Fruit fly (Drosophila melanogaster) whole organism, adult: ENCODE results near the gene P5CDh2.

Experiments used
- CG11617 ChIP-seq: fragments of 200-800 bp; sonication (Bioruptor generic); optimal IDR thresholded peaks from 2 replicates; lab custom pipeline; 2017; ENCODE audit warnings: mild to moderate bottlenecking, missing biosample characterization, missing genetic modification reagents, missing genetic modification characterization
- CG12768 ChIP-seq: fragments of 200-800 bp; sonication (Bioruptor generic); optimal IDR thresholded peaks from 2 replicates; lab custom pipeline; 2017; ENCODE audit warnings: missing biosample characterization, missing genetic modification characterization, mild to moderate bottlenecking, moderate library complexity, missing genetic modification reagents
- CG14711 ChIP-seq: fragments of 200-800 bp; sonication (Bioruptor generic); optimal IDR thresholded peaks from 2 replicates; lab custom pipeline; 2018; ENCODE audit warnings: missing biosample characterization, mild to moderate bottlenecking, missing genetic modification characterization, moderate library complexity
- CG1620 ChIP-seq: fragments of 200-800 bp; sonication (Bioruptor generic); optimal IDR thresholded peaks from 2 replicates; lab custom pipeline; 2016; ENCODE audit warnings: missing biosample characterization, missing genetic modification characterization
- CG33017 ChIP-seq: fragments of 200-800 bp; sonication (Bioruptor generic); optimal IDR thresholded peaks from 2 replicates; lab custom pipeline; 2018; ENCODE audit warnings: missing biosample characterization, mild to moderate bottlenecking, missing genetic modification characterization, moderate library complexity
- CG5204 ChIP-seq: fragments of 200-800 bp; sonication (Bioruptor generic); optimal IDR thresholded peaks from 2 replicates; lab custom pipeline; 2016; ENCODE audit warnings: missing biosample characterization, missing genetic modification characterization
- CG7045 ChIP-seq: fragments of 200-800 bp; sonication (Bioruptor generic); optimal IDR thresholded peaks from 2 replicates; lab custom pipeline; 2017; ENCODE audit warnings: missing biosample characterization, mild to moderate bottlenecking, missing genetic modification characterization
- CG7101 ChIP-seq: fragments of 200-800 bp; sonication (Bioruptor generic); optimal IDR thresholded peaks from 2 replicates; lab custom pipeline; 2018; ENCODE audit warnings: missing biosample characterization, mild to moderate bottlenecking, missing genetic modification characterization, moderate library complexity
- Clk ChIP-seq: fragments of 200-800 bp; sonication (Bioruptor generic); optimal IDR thresholded peaks from 2 replicates; lab custom pipeline; 2017; ENCODE audit warnings: missing biosample characterization, missing genetic modification characterization
- Crg-1 ChIP-seq: fragments of 200-800 bp; sonication (Bioruptor generic); optimal IDR thresholded peaks from 2 replicates; lab custom pipeline; 2016; ENCODE audit warnings: missing biosample characterization, missing genetic modification characterization
- Hr96 ChIP-seq: fragments of 200-800 bp; sonication (Bioruptor generic); optimal IDR thresholded peaks from 2 replicates; lab custom pipeline; 2016; ENCODE audit warnings: missing biosample characterization, missing genetic modification characterization
- Mnt ChIP-seq: fragments of 200-800 bp; sonication (Bioruptor generic); optimal IDR thresholded peaks from 2 replicates; lab custom pipeline; 2016; ENCODE audit warnings: missing biosample characterization, mild to moderate bottlenecking, missing genetic modification characterization
- bab1 ChIP-seq: fragments of 200-800 bp; sonication (Bioruptor generic); optimal IDR thresholded peaks from 3 replicates; lab custom pipeline; 2019; ENCODE audit warnings: missing biosample characterization, mild to moderate bottlenecking, missing genetic modification characterization, moderate library complexity
- cic ChIP-seq: fragments of 200-800 bp; sonication (Bioruptor generic); optimal IDR thresholded peaks from 2 replicates; lab custom pipeline; 2017; ENCODE audit warnings: missing biosample characterization, mild to moderate bottlenecking, missing genetic modification characterization, moderate library complexity
- cnc ChIP-seq, 2 experiments: fragments of >200 bp; optimal IDR thresholded peaks; 2 replicates each; lab custom pipeline; 2017
- kay ChIP-seq: fragments of 200-800 bp; sonication (Bioruptor generic); peaks from one replicate; lab custom pipeline; 2016; ENCODE audit warnings: missing biosample characterization, missing genetic modification characterization, borderline replicate concordance
- ovo ChIP-seq: fragments of 200-800 bp; sonication (Bioruptor generic); optimal IDR thresholded peaks from 2 replicates; lab custom pipeline; 2016; ENCODE audit warnings: missing biosample characterization, missing genetic modification characterization
- pad ChIP-seq: fragments of 200-800 bp; sonication (Bioruptor generic); optimal IDR thresholded peaks from 3 replicates; lab custom pipeline; 2017; ENCODE audit warnings: missing biosample characterization, missing genetic modification characterization, mild to moderate bottlenecking, moderate library complexity, missing genetic modification reagents
- tj ChIP-seq: fragments of 200-800 bp; sonication (Bioruptor generic); optimal IDR thresholded peaks from 3 replicates; lab custom pipeline; 2017; ENCODE audit warnings: missing biosample characterization, mild to moderate bottlenecking, missing genetic modification characterization, moderate library complexity
- toe ChIP-seq: fragments of 200-800 bp; sonication (Bioruptor generic); optimal IDR thresholded peaks from 2 replicates; lab custom pipeline; 2016; ENCODE audit warnings: missing biosample characterization, missing genetic modification characterization

Gene P5CDh2

dm6 chr3R:21845165-21845564 is 32.6 kb upstream of the P5CDh2 start, which contains the start of gene Gr93c:
Gr93c (minus strand) TSS chr3R:21845265.
- TF ChIP-seq Mnt (GFP tag; lab: Kevin White, UChicago), result no peak
- no peak for TF ChIP-seq Crg-1 (GFP tag; lab: Kevin White, UChicago)
- TF ChIP-seq Clk (GFP tag; lab: Kevin White, UChicago), result no peak
- no peak for TF ChIP-seq toe (GFP tag; lab: Kevin White, UChicago)
- no peak for TF ChIP-seq kay (GFP tag; lab: Kevin White, UChicago)

- no peak for TF ChIP-seq CG7045 (GFP tag; lab: Kevin White, UChicago)
- no peak for TF ChIP-seq kay (GFP tag; lab: Kevin White, UChicago)
- no peak for TF ChIP-seq Clk (GFP tag; lab: Kevin White, UChicago)
- no peak for TF ChIP-seq Hr96
- no peak for TF ChIP-seq CG7101
- TF ChIP-seq ovo (GFP tag; lab: Kevin White, UChicago), result no peak
- no peak for TF ChIP-seq Mnt (GFP tag; lab: Kevin White, UChicago)
- TF ChIP-seq bab1 (GFP tag; lab: Kevin White, UChicago), result no peak
- TF ChIP-seq CG5204 (GFP tag; lab: Kevin White, UChicago), result no peak
- no peak for TF ChIP-seq CG11617 (GFP tag; lab: Kevin White, UChicago)
These were observed 31.2 kb upstream of the P5CDh2 start, which contains the start of gene Gr93d for dm6 chr3R:21846559-21846958. Gr93d (minus strand) TSS chr3R:21846659.

dm6 chr3R:21847438-21847837 is 30.3 kb upstream of the P5CDh2 start:
- TF ChIP-seq CG5204 (GFP tag; lab: Kevin White, UChicago) (no peak), Crg-1 (GFP tag; lab: Kevin White, UChicago) (no peak), pad (no peak), cic (GFP tag; lab: Kevin White, UChicago) (no peak), CG1620 (GFP tag; lab: Kevin White, UChicago) (no peak), Mnt (GFP tag; lab: Kevin White, UChicago) (no peak), kay (GFP tag; lab: Kevin White, UChicago) (no peak), bab1 (GFP tag; lab: Kevin White, UChicago) (no peak), CG7045 (GFP tag; lab: Kevin White, UChicago) (no peak), ovo (GFP tag; lab: Kevin White, UChicago) (no peak), Hr96 (no peak), CG7101 (no peak)

- no peak for TF ChIP-seq tj
- TF ChIP-seq Hr96, result no peak
- TF ChIP-seq bab1 (GFP tag; lab: Kevin White, UChicago), result no peak
- TF ChIP-seq Clk (GFP tag; lab: Kevin White, UChicago), result no peak
- TF ChIP-seq Mnt (GFP tag; lab: Kevin White, UChicago), result no peak
- no peak for TF ChIP-seq CG1620 (GFP tag; lab: Kevin White, UChicago)
- no peak for TF ChIP-seq CG14711 (tag; lab: Kevin White, UChicago)
- TF ChIP-seq ovo (GFP tag; lab: Kevin White, UChicago), result no peak
- no peak for TF ChIP-seq CG7045 (GFP tag; lab: Kevin White, UChicago)
These were observed 29.5 kb upstream of the P5CDh2 start for dm6 chr3R:21848271-21848670.

- TF ChIP-seq cic (GFP tag; lab: Kevin White, UChicago) (peak; percentile 45), Hr96 (peak; percentile 92), Clk (GFP tag; lab: Kevin White, UChicago) (peak; percentile 82), bab1 (GFP tag; lab: Kevin White, UChicago) (peak; percentile 96), CG1620 (GFP tag; lab: Kevin White, UChicago) (peak; percentile 77), CG11617 (GFP tag; lab: Kevin White, UChicago) (peak; percentile 95), pad (peak; percentile 86), kay (GFP tag; lab: Kevin White, UChicago) (peak; percentile 91), CG14711 (tag; lab: Kevin White, UChicago) (peak; percentile 72), CG33017 (tag; lab: Kevin White, UChicago) (peak; percentile 91), CG7045 (GFP tag; lab: Kevin White, UChicago) (peak; percentile 95), cnc (optimal IDR thresholded peaks at IDR 0.05; lab: Kevin White, UChicago) (no peak), CG7101 (peak; percentile 84), toe (GFP tag; lab: Kevin White, UChicago) (peak; percentile 95), CG5204 (GFP tag; lab: Kevin White, UChicago) (peak; percentile 91), Crg-1 (GFP tag; lab: Kevin White, UChicago) (peak; percentile 77), ovo (GFP tag; lab: Kevin White, UChicago) (peak; percentile 21), CG12768 (GFP tag; lab: Kevin White, UChicago) (peak; percentile 89), tj (peak; percentile 76), Mnt (GFP tag; lab: Kevin White, UChicago) (peak; percentile 58)
These were observed 28.7 kb upstream of the P5CDh2 start for dm6 chr3R:21848987-21849442.

dm6 chr3R:21849988-21850460 is 27.7 kb upstream of the P5CDh2 start:
- TF ChIP-seq toe (GFP tag; lab: Kevin White, UChicago), result no peak
- no peak for TF ChIP-seq ovo (GFP tag; lab: Kevin White, UChicago)
- TF ChIP-seq CG7045 (GFP tag; lab: Kevin White, UChicago), result peak; percentile 23
- TF ChIP-seq tj, result peak; percentile 32
- peak; percentile 61 for TF ChIP-seq CG5204 (GFP tag; lab: Kevin White, UChicago)
- TF ChIP-seq kay (GFP tag; lab: Kevin White, UChicago), result no peak
- TF ChIP-seq CG14711 (tag; lab: Kevin White, UChicago), result no peak
- peak; percentile 16 for TF ChIP-seq pad
- TF ChIP-seq CG33017 (tag; lab: Kevin White, UChicago), result no peak
- TF ChIP-seq CG7101, result peak; percentile 23
- peak; percentile 38 for TF ChIP-seq Hr96
- TF ChIP-seq CG12768 (GFP tag; lab: Kevin White, UChicago), result no peak
- TF ChIP-seq CG11617 (GFP tag; lab: Kevin White, UChicago), result peak; percentile 54
- peak; percentile 44 to 49 for TF ChIP-seq cnc (optimal IDR thresholded peaks at IDR 0.05; lab: Kevin White, UChicago)
- no peak for TF ChIP-seq bab1 (GFP tag; lab: Kevin White, UChicago)
- TF ChIP-seq Mnt (GFP tag; lab: Kevin White, UChicago), result no peak
- peak; percentile 60 for TF ChIP-seq cic (GFP tag; lab: Kevin White, UChicago)
- TF ChIP-seq CG1620 (GFP tag; lab: Kevin White, UChicago), result no peak
- no peak for TF ChIP-seq Crg-1 (GFP tag; lab: Kevin White, UChicago)
- no peak for TF ChIP-seq Clk (GFP tag; lab: Kevin White, UChicago)
